Fruit fly (Drosophila melanogaster): Measurements from ENCODE around the gene scpr-A.

DNA sequence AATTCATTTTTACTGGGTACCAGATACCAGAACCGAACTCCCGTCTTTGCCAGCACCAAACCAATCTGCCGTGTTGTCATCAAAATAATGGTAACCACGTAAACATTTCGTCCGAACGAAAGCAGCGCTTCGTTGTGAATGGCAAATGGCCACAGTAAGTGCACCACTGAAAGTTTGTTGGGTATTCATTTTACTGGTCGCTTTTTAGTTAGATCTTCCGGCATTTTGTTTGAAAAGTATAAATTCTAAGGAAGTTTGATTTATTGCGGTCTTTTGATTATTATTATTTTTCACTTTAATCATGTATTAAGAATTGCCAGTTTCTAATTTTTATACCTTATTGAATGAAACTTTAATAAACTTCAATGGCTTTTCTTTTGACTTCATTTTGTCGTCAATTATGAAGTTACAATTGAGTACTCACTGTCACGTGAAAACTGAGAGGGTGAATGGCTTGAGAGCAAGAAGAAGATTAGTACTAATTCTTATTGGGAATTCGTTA lies 26.5 kb upstream of the scpr-A start, which contains the start of gene ZnT86D:
- peak; percentile 62 for TF ChIP-seq CG3919 (GFP tag; optimal IDR thresholded peaks at IDR 0.05)
- peak; percentile 44 for TF ChIP-seq CG6808 (GFP tag; optimal IDR thresholded peaks at IDR 0.05)
- TF ChIP-seq Smox (GFP tag; optimal IDR thresholded peaks at IDR 0.05), result peak; percentile 65
- peak; percentile 51; the same call in 2 of the 3 replicates for TF ChIP-seq CG8119 (GFP tag; IDR thresholded peaks at IDR 0.05)
- no peak for TF ChIP-seq Lpt (GFP tag; optimal IDR thresholded peaks at IDR 0.05)
- peak; percentile 76 for TF ChIP-seq Sox102F (GFP tag; optimal IDR thresholded peaks at IDR 0.05)

All from whole organism, prepupa.